Worm (Caenorhabditis elegans): Measurements from ENCODE around the gene dnj-5.

- no peak for TF ChIP-seq alr-1 (tag; optimal IDR thresholded peaks at IDR 0.05; ENCODE audit: borderline replicate concordance)
- TF ChIP-seq ama-1 (optimal IDR thresholded peaks at IDR 0.05): no peak
- no peak for TF ChIP-seq unc-62 (GFP tag; optimal IDR thresholded peaks at IDR 0.05)
- no peak for TF ChIP-seq Y116A8C.19 (tag; optimal IDR thresholded peaks at IDR 0.05; ENCODE audit: borderline replicate concordance)
- TF ChIP-seq nhr-237 (tag; optimal IDR thresholded peaks at IDR 0.05): no peak
- TF ChIP-seq snpc-4 (tag; optimal IDR thresholded peaks at IDR 0.05): no peak
- TF ChIP-seq jun-1 (tag; optimal IDR thresholded peaks at IDR 0.05): no peak
- no peak for TF ChIP-seq lin-15B (tag; optimal IDR thresholded peaks at IDR 0.05)
- no peak for TF ChIP-seq nhr-77 (tag; optimal IDR thresholded peaks at IDR 0.05)
- no peak for TF ChIP-seq tlp-1 (tag; optimal IDR thresholded peaks at IDR 0.05)
Measured at ce11 chrII:6882335-6882734, 24.2 kb upstream of the dnj-5 start.
